Worm (Caenorhabditis elegans): ENCODE data around the gene cfp-1.
A peak's percentile ranks its signal among the peaks of the same experiment; 100 is the strongest.

Gene cfp-1

DNA sequence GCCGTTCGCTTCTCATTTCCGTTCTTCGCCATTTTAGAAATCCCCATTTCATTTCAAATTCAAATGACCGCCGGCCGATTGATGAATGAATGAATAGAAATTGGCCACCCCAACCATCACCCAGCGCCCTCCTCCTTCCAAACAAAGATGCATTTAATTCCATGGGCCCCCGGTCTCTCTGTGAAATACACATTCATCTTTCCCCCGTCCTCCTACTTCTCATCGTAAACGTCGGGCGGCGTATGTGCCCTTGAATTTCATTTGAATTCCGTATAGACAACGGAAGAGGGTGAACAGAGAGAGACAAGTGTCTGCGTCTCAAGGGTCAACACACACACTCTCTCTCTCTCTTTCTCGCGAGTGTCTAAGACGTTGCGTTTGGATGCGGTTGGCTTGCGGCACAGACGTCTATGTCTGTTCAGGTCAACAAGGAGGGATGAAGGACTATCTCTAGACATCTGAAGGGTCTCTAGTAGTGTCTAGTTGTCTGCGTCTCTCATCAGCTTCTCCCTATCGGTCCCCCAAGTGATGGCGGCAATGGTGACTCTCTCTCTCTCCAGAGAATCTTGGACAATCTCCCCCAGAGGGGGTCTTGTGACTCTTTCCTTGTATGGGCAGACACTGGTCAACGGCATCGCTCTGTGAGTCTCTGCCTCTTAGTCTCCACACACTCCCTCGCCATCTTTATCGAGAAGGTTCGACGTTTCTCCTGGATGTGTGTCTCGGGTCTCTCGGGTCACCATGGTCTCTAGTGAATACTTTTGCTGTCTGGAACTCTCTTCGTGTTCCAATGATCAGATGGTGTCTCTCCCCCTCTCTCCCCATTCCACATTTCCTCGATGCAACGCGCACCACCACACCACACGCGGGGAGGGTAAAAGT lies 44.4 kb upstream of the cfp-1 start (continued):
- TF ChIP-seq efl-1 (optimal IDR thresholded peaks at IDR 0.05) (peak; percentile 72 to 83), efl-1 (GFP tag; optimal IDR thresholded peaks at IDR 0.05 in 1 of 2) (peak; percentile 51 to 94), tbx-2 (tag; optimal IDR thresholded peaks at IDR 0.05) (peak; percentile 85), ama-1 (optimal IDR thresholded peaks at IDR 0.05) (peak; percentile 33), nhr-84 (tag; optimal IDR thresholded peaks at IDR 0.05) (no peak), nhr-90 (tag; optimal IDR thresholded peaks at IDR 0.05; ENCODE audit: poor library complexity) (peak; percentile 69), ceh-63 (GFP tag; optimal IDR thresholded peaks at IDR 0.05) (peak; percentile 39), skn-1 (tag; optimal IDR thresholded peaks at IDR 0.05) (peak; percentile 51), C16A3.4 (tag; optimal IDR thresholded peaks at IDR 0.05) (no peak), mep-1 (tag; optimal IDR thresholded peaks at IDR 0.05) (peak; percentile 65), snu-23 (GFP tag; optimal IDR thresholded peaks at IDR 0.05) (peak; percentile 85), ets-5 (GFP tag; IDR thresholded peaks at IDR 0.05) (no peak), dsc-1 (tag; optimal IDR thresholded peaks at IDR 0.05) (peak; percentile 75), egl-27 (tag; optimal IDR thresholded peaks at IDR 0.05) (peak in 1 of 2 experiments; percentile 61), vab-15 (tag; optimal IDR thresholded peaks at IDR 0.05) (no peak), sox-4 (tag; optimal IDR thresholded peaks at IDR 0.05) (peak; percentile 74), xbp-1 (tag; optimal IDR thresholded peaks at IDR 0.05) (peak; percentile 75), snpc-4 (tag; optimal IDR thresholded peaks at IDR 0.05) (peak; percentile 13), irx-1 (tag; optimal IDR thresholded peaks at IDR 0.05) (peak; percentile 8), fkh-10 (GFP tag; optimal IDR thresholded peaks at IDR 0.05) (peak; percentile 73), zip-4 (GFP tag; optimal IDR thresholded peaks at IDR 0.05) (peak; percentile 26), Y116A8C.19 (tag; optimal IDR thresholded peaks at IDR 0.05; ENCODE audit: borderline replicate concordance) (no peak), aha-1 (tag; optimal IDR thresholded peaks at IDR 0.05) (peak; percentile 66), egl-13 (tag; optimal IDR thresholded peaks at IDR 0.05) (peak; percentile 91), lir-3 (tag; optimal IDR thresholded peaks at IDR 0.05; ENCODE audit: poor library complexity) (peak; percentile 67), mdl-1 (tag; optimal IDR thresholded peaks at IDR 0.05) (peak; percentile 13 to 18), nhr-11 (tag; optimal IDR thresholded peaks at IDR 0.05) (peak; percentile 44)

DNA sequence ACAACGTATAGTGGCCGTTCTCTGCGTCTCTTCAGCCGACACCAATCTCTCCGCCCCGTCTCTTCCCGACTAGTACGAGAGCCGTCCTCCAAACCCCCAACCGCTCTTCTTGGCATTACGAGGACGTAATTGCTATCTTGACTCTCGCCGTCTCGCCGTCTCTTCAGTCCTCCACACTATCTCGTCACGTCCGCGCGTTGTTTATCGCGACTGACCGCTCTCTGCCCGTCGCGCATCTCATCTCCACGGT lies 43.8 kb upstream of the cfp-1 start:
- TF ChIP-seq nhr-90 (tag; optimal IDR thresholded peaks at IDR 0.05; ENCODE audit: poor library complexity): peak; percentile 13
- TF ChIP-seq fos-1 (tag; optimal IDR thresholded peaks at IDR 0.05): no peak
- no peak for TF ChIP-seq tbx-2 (tag; optimal IDR thresholded peaks at IDR 0.05)
- no peak for TF ChIP-seq skn-1 (tag; optimal IDR thresholded peaks at IDR 0.05)
- TF ChIP-seq efl-3 (GFP tag; optimal IDR thresholded peaks at IDR 0.05): no peak
- no peak for TF ChIP-seq jun-1 (tag; optimal IDR thresholded peaks at IDR 0.05)
- TF ChIP-seq ceh-88 (GFP tag; IDR thresholded peaks at IDR 0.05): no peak
- TF ChIP-seq grh-1 (GFP tag; IDR thresholded peaks at IDR 0.05): no peak
- TF ChIP-seq egl-27 (tag; optimal IDR thresholded peaks at IDR 0.05): peak in 1 of 2 experiments; percentile 65
- no peak for TF ChIP-seq lin-39 (tag; optimal IDR thresholded peaks at IDR 0.05)
- no peak for TF ChIP-seq ceh-90 (tag; optimal IDR thresholded peaks at IDR 0.05)
- no peak for TF ChIP-seq C34B4.2 (tag; optimal IDR thresholded peaks at IDR 0.05)
- no peak for TF ChIP-seq dsc-1 (tag; optimal IDR thresholded peaks at IDR 0.05)
- no peak for TF ChIP-seq unc-98 (GFP tag; IDR thresholded peaks at IDR 0.05)
- no peak for TF ChIP-seq fkh-10 (GFP tag; optimal IDR thresholded peaks at IDR 0.05)
- no peak for TF ChIP-seq nhr-28 (tag; optimal IDR thresholded peaks at IDR 0.05)
- TF ChIP-seq lin-14 (GFP tag; optimal IDR thresholded peaks at IDR 0.05): peak; percentile 90
- no peak for TF ChIP-seq nhr-85 (tag)
- peak in 1 of 3 experiments; percentile 27 for TF ChIP-seq ceh-82 (tag; optimal IDR thresholded peaks at IDR 0.05)
- no peak for TF ChIP-seq ets-5 (GFP tag; IDR thresholded peaks at IDR 0.05)
- no peak for TF ChIP-seq fkh-8 (tag; optimal IDR thresholded peaks at IDR 0.05)
- TF ChIP-seq sox-4 (tag; optimal IDR thresholded peaks at IDR 0.05): no peak
- no peak for TF ChIP-seq F16B12.6 (tag; optimal IDR thresholded peaks at IDR 0.05)
- TF ChIP-seq aly-2 (tag; optimal IDR thresholded peaks at IDR 0.05): no peak
- TF ChIP-seq xbp-1 (tag; optimal IDR thresholded peaks at IDR 0.05): peak; percentile 46
- peak; percentile 36 for TF ChIP-seq unc-86 (tag; optimal IDR thresholded peaks at IDR 0.05)
- no peak for TF ChIP-seq pax-3 (tag; optimal IDR thresholded peaks at IDR 0.05)
- TF ChIP-seq unc-30 (tag; optimal IDR thresholded peaks at IDR 0.05): no peak
